Worm (Caenorhabditis elegans) whole organism, L2 larva: Measurements from ENCODE around the gene epg-4.

ENCODE experiments used
- C34F6.9 ChIP-seq: fragments of 150-350 bp; optimal IDR thresholded peaks from 2 replicates; lab custom pipeline; 2014; ENCODE audit warnings: missing biosample characterization, missing genetic modification characterization
- F13H6.1 ChIP-seq: sonication (generic microtip); optimal IDR thresholded peaks from 2 replicates; lab custom pipeline; 2016; ENCODE audit warnings: missing genetic modification characterization, missing compliant biosample characterization
- R02D3.7 ChIP-seq: fragments of 150-350 bp; optimal IDR thresholded peaks from 2 replicates; lab custom pipeline; 2014; ENCODE audit warnings: missing biosample characterization, missing genetic modification characterization
- Y55F3AM.14 ChIP-seq: fragments of 200-800 bp; sonication (Bioruptor generic); optimal IDR thresholded peaks from 2 replicates; lab custom pipeline; 2018; ENCODE audit warnings: mild to moderate bottlenecking, missing genetic modification characterization, missing compliant biosample characterization
- ZK546.5 ChIP-seq: sonication (generic microtip); optimal IDR thresholded peaks from 2 replicates; lab custom pipeline; 2017; ENCODE audit warnings: missing biosample characterization, missing genetic modification characterization
- alr-1 ChIP-seq: fragments of 150-350 bp; optimal IDR thresholded peaks from 2 replicates; lab custom pipeline; 2014; ENCODE audit warnings: missing biosample characterization, missing genetic modification characterization
- aly-2 ChIP-seq: fragments of 150-350 bp; optimal IDR thresholded peaks from 2 replicates; lab custom pipeline; 2014; ENCODE audit warnings: missing biosample characterization, missing genetic modification characterization
- blmp-1 ChIP-seq: sonication (generic microtip); optimal IDR thresholded peaks from 2 replicates; lab custom pipeline; 2017; ENCODE audit warnings: missing genetic modification characterization, mild to moderate bottlenecking, missing compliant biosample characterization, antibody characterized with exemption, moderate library complexity; ENCODE audit not compliant: insufficient read depth
- ceh-16 ChIP-seq: fragments of 150-350 bp; optimal IDR thresholded peaks from 2 replicates; lab custom pipeline; 2014; ENCODE audit warnings: missing biosample characterization, missing genetic modification characterization
- ceh-82 ChIP-seq: fragments of 150-350 bp; optimal IDR thresholded peaks from 2 replicates; lab custom pipeline; 2014; ENCODE audit warnings: missing biosample characterization, missing genetic modification characterization
- crh-2 ChIP-seq: sonication (generic microtip); optimal IDR thresholded peaks from 2 replicates; lab custom pipeline; 2017; ENCODE audit warnings: missing biosample characterization, missing genetic modification characterization
- egl-27 ChIP-seq: sonication (generic microtip); optimal IDR thresholded peaks from 3 replicates; lab custom pipeline; 2017; ENCODE audit warnings: missing biosample characterization, missing genetic modification reagents, missing genetic modification characterization
- elt-1 ChIP-seq: fragments of 150-350 bp; optimal IDR thresholded peaks from 2 replicates; lab custom pipeline; 2014; ENCODE audit warnings: missing biosample characterization, missing genetic modification characterization
- elt-3 ChIP-seq: sonication (generic microtip); optimal IDR thresholded peaks from 2 replicates; lab custom pipeline; 2017; ENCODE audit warnings: missing biosample characterization, missing genetic modification characterization
- fos-1 ChIP-seq: fragments of 150-350 bp; optimal IDR thresholded peaks from 2 replicates; lab custom pipeline; 2014; ENCODE audit warnings: missing biosample characterization, missing genetic modification characterization
- gmeb-1 ChIP-seq: fragments of 150-350 bp; optimal IDR thresholded peaks from 2 replicates; lab custom pipeline; 2014; ENCODE audit warnings: missing biosample characterization, missing genetic modification characterization
- lin-11 ChIP-seq: fragments of 150-350 bp; sonication (generic microtip); optimal IDR thresholded peaks from 2 replicates; lab custom pipeline; 2014; ENCODE audit warnings: missing biosample characterization, missing genetic modification characterization, inconsistent platforms, mixed read lengths
- lin-13 ChIP-seq: fragments of 150-350 bp; optimal IDR thresholded peaks from 2 replicates; lab custom pipeline; 2014; ENCODE audit warnings: missing biosample characterization, missing genetic modification reagents, missing genetic modification characterization
- lin-39 ChIP-seq: fragments of 150-350 bp; optimal IDR thresholded peaks from 2 replicates; lab custom pipeline; 2014; ENCODE audit warnings: missing biosample characterization, missing genetic modification reagents, missing genetic modification characterization
- lsy-2 ChIP-seq, 2 experiments: fragments of 150-350 bp in 1 of 2; sonication (generic microtip) in 1 of 2; optimal IDR thresholded peaks; 2 replicates each; lab custom pipeline; 2014 to 2017; ENCODE audit warnings: missing biosample characterization in 2 of 2, missing genetic modification characterization in 2 of 2
- mab-5 ChIP-seq: fragments of 150-350 bp; optimal IDR thresholded peaks from 2 replicates; lab custom pipeline; 2014; ENCODE audit warnings: missing biosample characterization, missing genetic modification characterization
- mbf-1 ChIP-seq: sonication (generic microtip); optimal IDR thresholded peaks from 2 replicates; lab custom pipeline; 2017; ENCODE audit warnings: missing biosample characterization, missing genetic modification characterization
- mdl-1 ChIP-seq, 2 experiments: fragments of 150-350 bp in 1 of 2; sonication (generic microtip) in 1 of 2; optimal IDR thresholded peaks; 2 replicates each; lab custom pipeline; 2017; ENCODE audit warnings: missing biosample characterization in 2 of 2, missing genetic modification characterization in 2 of 2
- nhr-10 ChIP-seq: sonication (generic microtip); optimal IDR thresholded peaks from 2 replicates; lab custom pipeline; 2017; ENCODE audit warnings: missing biosample characterization, missing genetic modification characterization
- nhr-11 ChIP-seq: fragments of 150-350 bp; optimal IDR thresholded peaks from 2 replicates; lab custom pipeline; 2014; ENCODE audit warnings: missing biosample characterization, missing genetic modification characterization
- nhr-12 ChIP-seq: fragments of 150-350 bp; optimal IDR thresholded peaks from 2 replicates; lab custom pipeline; 2014; ENCODE audit warnings: missing biosample characterization, missing genetic modification characterization
- nhr-129 ChIP-seq: fragments of 150-350 bp; optimal IDR thresholded peaks from 2 replicates; lab custom pipeline; 2014; ENCODE audit warnings: missing biosample characterization, missing genetic modification characterization
- nhr-21 ChIP-seq: fragments of 150-350 bp; optimal IDR thresholded peaks from 2 replicates; lab custom pipeline; 2014; ENCODE audit warnings: missing biosample characterization, missing genetic modification characterization
- nhr-23 ChIP-seq: fragments of 150-350 bp; optimal IDR thresholded peaks from 2 replicates; lab custom pipeline; 2014; ENCODE audit warnings: missing biosample characterization, missing genetic modification reagents, missing genetic modification characterization
- nhr-237 ChIP-seq: fragments of 150-350 bp; optimal IDR thresholded peaks from 2 replicates; lab custom pipeline; 2014; ENCODE audit warnings: missing biosample characterization, missing genetic modification characterization
- nhr-25 ChIP-seq: fragments of 150-350 bp; sonication (generic microtip); optimal IDR thresholded peaks from 3 replicates; lab custom pipeline; 2014; ENCODE audit warnings: missing biosample characterization, missing genetic modification characterization
- nhr-77 ChIP-seq: fragments of 150-350 bp; optimal IDR thresholded peaks from 2 replicates; lab custom pipeline; 2014; ENCODE audit warnings: missing biosample characterization, missing genetic modification characterization
- peb-1 ChIP-seq: fragments of 150-350 bp; optimal IDR thresholded peaks from 2 replicates; lab custom pipeline; 2014; ENCODE audit warnings: missing biosample characterization, missing genetic modification characterization
- sem-4 ChIP-seq: fragments of 150-350 bp; optimal IDR thresholded peaks from 2 replicates; lab custom pipeline; 2014; ENCODE audit warnings: missing biosample characterization, missing genetic modification reagents, missing genetic modification characterization
- skn-1 ChIP-seq: sonication (generic microtip); optimal IDR thresholded peaks from 2 replicates; lab custom pipeline; 2017; ENCODE audit warnings: missing biosample characterization, missing genetic modification characterization
- sma-3 ChIP-seq: sonication (generic microtip); optimal IDR thresholded peaks from 2 replicates; lab custom pipeline; 2016; ENCODE audit warnings: missing genetic modification reagents, missing genetic modification characterization, missing compliant biosample characterization
- sma-9 ChIP-seq, 2 experiments: fragments of 150-350 bp in 1 of 2; sonication (generic microtip) in 1 of 2; optimal IDR thresholded peaks; 2 replicates each; lab custom pipeline; 2014 to 2016; ENCODE audit warnings: missing genetic modification characterization in 2 of 2, mild to moderate bottlenecking in 1 of 2, missing biosample characterization in 1 of 2, missing compliant biosample characterization in 1 of 2, missing genetic modification reagents in 1 of 2, moderate library complexity in 1 of 2
- snpc-4 ChIP-seq: fragments of 150-350 bp; optimal IDR thresholded peaks from 2 replicates; lab custom pipeline; 2014; ENCODE audit warnings: missing biosample characterization, missing genetic modification characterization
- unc-39 ChIP-seq: fragments of 150-350 bp; optimal IDR thresholded peaks from 2 replicates; lab custom pipeline; 2014; ENCODE audit warnings: missing biosample characterization, missing genetic modification characterization
- unc-55 ChIP-seq: fragments of 150-350 bp; sonication (generic microtip); optimal IDR thresholded peaks from 3 replicates; lab custom pipeline; 2014; ENCODE audit warnings: missing biosample characterization, missing genetic modification reagents, missing genetic modification characterization
- unc-62 ChIP-seq: fragments of 150-350 bp; optimal IDR thresholded peaks from 2 replicates; lab custom pipeline; 2014; ENCODE audit warnings: missing biosample characterization, missing genetic modification reagents, missing genetic modification characterization
- zag-1 ChIP-seq: fragments of 150-350 bp; optimal IDR thresholded peaks from 2 replicates; lab custom pipeline; 2014; ENCODE audit warnings: missing biosample characterization, missing genetic modification characterization
- ztf-1 ChIP-seq: fragments of 200-800 bp; sonication (Bioruptor generic); conservative IDR thresholded peaks from 2 replicates; pipeline ENCODE4 v1.3.6; 2022; ENCODE audit warnings: missing genetic modification characterization, missing compliant biosample characterization
- ztf-11 ChIP-seq: sonication (generic microtip); optimal IDR thresholded peaks from 2 replicates; lab custom pipeline; 2017; ENCODE audit warnings: missing biosample characterization, missing genetic modification characterization
- ztf-4 ChIP-seq: fragments of 150-350 bp; optimal IDR thresholded peaks from 2 replicates; lab custom pipeline; 2014; ENCODE audit warnings: missing biosample characterization, missing genetic modification characterization

The epg-4 gene

DNA sequence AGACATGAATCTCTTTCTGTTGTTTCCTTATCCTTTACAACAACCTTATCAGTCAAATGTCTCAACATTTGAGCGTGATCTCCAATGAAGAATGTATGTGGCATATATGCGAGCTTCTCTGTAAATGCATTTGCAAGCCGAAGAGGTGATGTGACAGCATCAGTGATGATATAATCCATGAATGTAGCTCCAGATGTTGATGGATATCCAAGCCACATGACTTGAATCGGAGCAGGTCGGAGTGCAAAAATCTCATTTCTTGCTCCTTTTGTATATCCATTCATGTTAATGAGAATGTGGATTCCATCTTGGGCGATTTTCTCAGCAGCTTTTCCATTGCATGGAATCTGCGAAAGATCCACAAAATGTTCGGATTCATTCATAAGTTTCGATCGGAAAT is 33.8 kb upstream of the epg-4 start:
- TF ChIP-seq ztf-11 (tag; lab: Kevin White, UChicago) (no peak), ztf-4 (tag; lab: Kevin White, UChicago) (no peak)

DNA sequence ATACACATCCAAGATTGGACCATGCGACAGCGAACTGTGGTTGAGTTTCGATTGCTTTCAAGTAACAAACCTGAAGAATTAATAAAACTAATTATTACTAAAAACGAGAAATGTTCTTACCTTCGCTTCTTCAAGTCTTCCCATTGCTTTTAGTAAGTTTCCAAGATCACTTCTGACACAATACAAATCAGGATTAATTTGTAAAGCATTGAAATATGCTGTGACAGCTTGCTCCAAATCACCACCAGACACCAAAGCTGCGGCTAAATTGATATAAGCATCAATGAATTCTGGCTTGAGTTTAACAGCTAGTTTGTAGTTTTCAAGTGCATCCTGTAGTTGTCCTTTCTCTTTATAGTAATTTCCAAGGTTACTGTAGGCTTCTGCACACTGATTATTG is 31.8 kb upstream of the epg-4 start:
- TF ChIP-seq ZK546.5 (tag; lab: Kevin White, UChicago): no peak
- no peak for TF ChIP-seq mdl-1 (tag; optimal IDR thresholded peaks at IDR 0.05; lab: Kevin White, UChicago)
- TF ChIP-seq nhr-11 (tag; lab: Kevin White, UChicago): no peak
- no peak for TF ChIP-seq ceh-82 (tag; lab: Kevin White, UChicago)
- no peak for TF ChIP-seq mbf-1 (tag; lab: Kevin White, UChicago)

DNA sequence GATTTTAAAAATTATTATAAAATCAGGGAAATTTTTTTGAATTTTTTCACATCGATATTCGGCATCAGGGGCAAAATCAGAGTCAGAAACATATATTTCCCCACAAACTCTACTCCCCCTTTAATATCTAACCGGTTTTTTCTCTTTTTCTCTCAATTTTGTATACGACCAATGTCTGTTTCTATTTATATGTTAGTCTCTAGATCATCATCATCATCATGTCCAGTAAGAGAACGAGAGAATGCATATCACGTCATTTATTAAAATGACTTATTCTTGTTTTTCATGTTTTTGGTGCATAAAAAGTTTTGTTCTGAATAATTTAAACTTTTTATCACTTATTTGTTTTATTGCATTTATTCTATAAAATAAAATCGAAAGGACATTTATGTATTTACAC is 29.4 kb upstream of the epg-4 start:
- no peak for TF ChIP-seq mab-5 (tag; lab: Kevin White, UChicago)
- peak; percentile 56 for TF ChIP-seq nhr-25 (tag; lab: Kevin White, UChicago)
- peak; percentile 0 for TF ChIP-seq fos-1 (tag; lab: Kevin White, UChicago)
- no peak for TF ChIP-seq nhr-129 (tag; lab: Kevin White, UChicago)
- TF ChIP-seq elt-1 (tag; lab: Kevin White, UChicago): no peak
- peak; percentile 45 for TF ChIP-seq ztf-4 (tag; lab: Kevin White, UChicago)
- TF ChIP-seq zag-1: no peak
- TF ChIP-seq egl-27 (tag; lab: Kevin White, UChicago): peak; percentile 26
- TF ChIP-seq nhr-23: no peak
- no peak for TF ChIP-seq ztf-11 (tag; lab: Kevin White, UChicago)
- TF ChIP-seq nhr-11 (tag; lab: Kevin White, UChicago): no peak
- no peak for TF ChIP-seq lin-11 (tag; lab: Kevin White, UChicago)

DNA sequence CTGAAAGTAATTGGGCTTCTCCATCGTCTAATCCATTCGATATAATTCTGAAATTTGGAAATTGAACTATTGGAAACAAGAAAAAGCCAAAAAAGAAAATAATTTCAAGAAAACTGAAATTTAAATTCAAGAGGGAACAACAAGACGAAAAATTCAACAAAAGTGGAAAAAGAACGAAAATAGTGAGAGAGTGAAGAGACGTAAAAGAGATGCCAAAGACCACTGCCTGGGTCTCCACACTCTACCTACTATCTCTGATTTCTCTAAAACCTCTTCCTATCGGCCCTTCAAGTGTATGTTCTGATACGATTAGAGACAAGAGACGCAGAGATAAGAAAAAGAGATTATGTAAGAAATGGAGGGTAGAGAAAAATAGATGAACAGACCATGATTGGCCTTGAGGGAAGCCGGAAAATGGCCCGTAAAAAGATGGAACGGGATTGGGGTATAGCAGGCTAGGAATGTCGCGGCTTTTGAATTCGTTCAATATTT is 28.2 kb upstream of the epg-4 start, which contains the start of gene ogt-1:
ogt-1 (minus strand) TSS at position 51 of the 492 bp plus-strand sequence.
- TF ChIP-seq lsy-2 (tag; optimal IDR thresholded peaks at IDR 0.05; lab: Kevin White, UChicago): peak; percentile 56 to 93
- TF ChIP-seq nhr-237 (tag; lab: Kevin White, UChicago): no peak
- TF ChIP-seq sma-3 (GFP tag; lab: Kevin White, UChicago): peak; percentile 86
- no peak for TF ChIP-seq nhr-10 (tag; lab: Kevin White, UChicago)
- peak; percentile 96 for TF ChIP-seq unc-55
- peak; percentile 72 for TF ChIP-seq nhr-21 (tag; lab: Kevin White, UChicago)
- peak; percentile 98 for TF ChIP-seq sma-9 (GFP tag; optimal IDR thresholded peaks at IDR 0.05; lab: Kevin White, UChicago)
- TF ChIP-seq sma-9 (tag; optimal IDR thresholded peaks at IDR 0.05; lab: Kevin White, UChicago): no peak
- peak; percentile 88 for TF ChIP-seq sem-4
- no peak for TF ChIP-seq lin-39 (tag; lab: Kevin White, UChicago)
- no peak for TF ChIP-seq ztf-1 (GFP tag; lab: Robert Waterston, UW)
- no peak for TF ChIP-seq R02D3.7 (tag; lab: Kevin White, UChicago)
- TF ChIP-seq mdl-1 (tag; optimal IDR thresholded peaks at IDR 0.05; lab: Kevin White, UChicago): peak; percentile 71 to 85
- TF ChIP-seq egl-27 (tag; lab: Kevin White, UChicago): peak; percentile 98
- peak; percentile 92 for TF ChIP-seq F13H6.1 (tag; lab: Kevin White, UChicago)
- TF ChIP-seq aly-2: no peak
- peak; percentile 64 for TF ChIP-seq mab-5 (tag; lab: Kevin White, UChicago)
- peak; percentile 67 for TF ChIP-seq ceh-16 (tag; lab: Kevin White, UChicago)
- TF ChIP-seq crh-2 (tag; lab: Kevin White, UChicago): peak; percentile 95
- no peak for TF ChIP-seq unc-62
- TF ChIP-seq C34F6.9 (tag; lab: Kevin White, UChicago): peak; percentile 94
- TF ChIP-seq ZK546.5 (tag; lab: Kevin White, UChicago): peak; percentile 48
- TF ChIP-seq ztf-4 (tag; lab: Kevin White, UChicago): peak; percentile 93
- TF ChIP-seq elt-3 (tag; lab: Kevin White, UChicago): no peak
- TF ChIP-seq snpc-4 (tag; lab: Kevin White, UChicago): peak; percentile 80
- TF ChIP-seq blmp-1 (tag; lab: Kevin White, UChicago): peak; percentile 66
- peak; percentile 81 for TF ChIP-seq gmeb-1
- no peak for TF ChIP-seq alr-1 (tag; lab: Kevin White, UChicago)
- no peak for TF ChIP-seq peb-1 (tag; lab: Kevin White, UChicago)
- no peak for TF ChIP-seq unc-39
- no peak for TF ChIP-seq nhr-77 (tag; lab: Kevin White, UChicago)
- peak; percentile 82 for TF ChIP-seq lin-13 (GFP tag; lab: Kevin White, UChicago)
- TF ChIP-seq fos-1 (tag; lab: Kevin White, UChicago): peak; percentile 79
- TF ChIP-seq skn-1 (tag; lab: Kevin White, UChicago): no peak
- TF ChIP-seq lin-11 (tag; lab: Kevin White, UChicago): no peak
- no peak for TF ChIP-seq ztf-11 (tag; lab: Kevin White, UChicago)
- no peak for TF ChIP-seq nhr-11 (tag; lab: Kevin White, UChicago)
- TF ChIP-seq nhr-23: no peak
- no peak for TF ChIP-seq elt-1 (tag; lab: Kevin White, UChicago)
- peak; percentile 90 for TF ChIP-seq nhr-129 (tag; lab: Kevin White, UChicago)
- TF ChIP-seq Y55F3AM.14 (GFP tag; lab: Kevin White, UChicago): peak; percentile 39
- TF ChIP-seq nhr-12 (tag; lab: Kevin White, UChicago): no peak
- TF ChIP-seq nhr-25 (tag; lab: Kevin White, UChicago): peak; percentile 94
- peak; percentile 58 for TF ChIP-seq zag-1
